Worm (Caenorhabditis elegans): ENCODE data around the gene unc-119.

DNA sequence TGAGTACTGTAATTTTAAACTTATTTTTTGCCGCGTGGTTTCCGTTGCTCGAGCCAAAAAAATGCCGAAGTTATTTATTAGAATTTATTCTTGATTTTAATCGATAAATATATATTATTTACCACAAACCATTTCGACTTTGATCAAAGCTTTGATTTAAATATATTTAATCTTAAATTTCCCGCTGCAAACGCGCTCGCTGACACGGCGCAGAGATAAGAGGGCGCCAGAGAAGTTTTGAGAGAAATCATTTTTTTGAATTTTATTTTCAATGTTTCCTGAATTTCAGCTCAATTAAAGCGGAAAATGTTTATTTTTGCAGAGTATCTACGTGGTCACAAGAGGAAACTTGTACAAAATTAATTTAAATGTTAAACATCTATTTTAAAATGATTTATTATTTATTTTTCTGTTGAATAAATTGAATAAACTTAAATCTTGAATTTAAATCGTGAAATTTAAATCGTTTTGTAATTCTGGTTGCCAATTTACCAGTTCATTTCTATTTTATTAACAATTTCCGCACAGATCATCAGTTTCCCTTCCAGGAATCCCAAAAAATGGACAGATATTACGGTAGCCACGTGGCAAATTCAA is 6.5 kb upstream of the unc-119 start, which contains the start of gene com-1:
- no peak for TF ChIP-seq unc-130 (GFP tag; optimal IDR thresholded peaks at IDR 0.05)
- TF ChIP-seq ces-1 (GFP tag; optimal IDR thresholded peaks at IDR 0.05): no peak
- no peak for TF ChIP-seq lin-39 (tag; optimal IDR thresholded peaks at IDR 0.05)
- no peak for TF ChIP-seq hlh-30 (tag; optimal IDR thresholded peaks at IDR 0.05; ENCODE audit: insufficient read depth)
- TF ChIP-seq lsy-2 (tag; optimal IDR thresholded peaks at IDR 0.05): no peak
